Fruit fly (Drosophila melanogaster) whole organism, embryonic: ENCODE results near the gene CG46270.
A peak's percentile ranks its signal among the peaks of the same experiment; 100 is the strongest.

Experiments
- ATbp ChIP-seq: fragments of 200-800 bp; sonication (Bioruptor generic); optimal IDR thresholded peaks from 2 replicates; lab custom pipeline; 2017; ENCODE audit warnings: missing biosample characterization, mild to moderate bottlenecking, missing genetic modification characterization, missing genetic modification reagents
- Adf1 ChIP-seq: fragments of 200-800 bp; sonication (Bioruptor generic); IDR thresholded peaks from 2 replicates; pipeline ENCODE4 v1.3.6; 2022; ENCODE audit warnings: missing biosample characterization, missing genetic modification characterization
- CG10209 ChIP-seq: fragments of 200-800 bp; sonication (Bioruptor generic); optimal IDR thresholded peaks from 3 replicates; lab custom pipeline; 2017; ENCODE audit warnings: missing biosample characterization, mild to moderate bottlenecking, missing genetic modification characterization, missing genetic modification reagents
- CG14710 ChIP-seq: fragments of 200-800 bp; sonication (Bioruptor generic); optimal IDR thresholded peaks from 3 replicates; lab custom pipeline; 2019; ENCODE audit warnings: missing biosample characterization, mild to moderate bottlenecking, missing genetic modification characterization, moderate library complexity
- CG15269 ChIP-seq: fragments of 200-800 bp; sonication (Bioruptor generic); optimal IDR thresholded peaks from 2 replicates; lab custom pipeline; 2018; ENCODE audit warnings: missing biosample characterization, mild to moderate bottlenecking, missing genetic modification characterization, moderate library complexity
- CG17328 ChIP-seq: fragments of 200-800 bp; sonication (Bioruptor generic); IDR thresholded peaks from 2 replicates; pipeline ENCODE4 v1.3.6; 2022; ENCODE audit warnings: missing biosample characterization, missing genetic modification characterization
- CG17359 ChIP-seq: fragments of 200-800 bp; sonication (Bioruptor generic); optimal IDR thresholded peaks from 3 replicates; lab custom pipeline; 2018; ENCODE audit warnings: missing biosample characterization, mild to moderate bottlenecking, missing genetic modification characterization, moderate library complexity
- CG17385 ChIP-seq: fragments of 200-800 bp; sonication (Bioruptor generic); optimal IDR thresholded peaks from 3 replicates; lab custom pipeline; 2018; ENCODE audit warnings: missing biosample characterization, mild to moderate bottlenecking, missing genetic modification characterization
- CG2202 ChIP-seq: fragments of 200-800 bp; sonication (Bioruptor generic); optimal IDR thresholded peaks from 2 replicates; lab custom pipeline; 2018; ENCODE audit warnings: missing biosample characterization, mild to moderate bottlenecking, missing genetic modification characterization
- CG2712 ChIP-seq: fragments of 200-800 bp; optimal IDR thresholded peaks from 3 replicates; lab custom pipeline; 2019; ENCODE audit warnings: missing biosample characterization, mild to moderate bottlenecking, missing genetic modification characterization, moderate library complexity
- CG32772 ChIP-seq: fragments of 200-800 bp; sonication (Bioruptor generic); IDR thresholded peaks from 2 replicates; pipeline ENCODE4 v1.3.6; 2022; ENCODE audit warnings: missing biosample characterization, missing genetic modification characterization
- CG3407 ChIP-seq: fragments of 200-800 bp; sonication (Bioruptor generic); optimal IDR thresholded peaks from 2 replicates; lab custom pipeline; 2018; ENCODE audit warnings: missing biosample characterization, mild to moderate bottlenecking, missing genetic modification characterization
- CG34422 ChIP-seq: fragments of 200-800 bp; sonication (Bioruptor generic); IDR thresholded peaks from 3 replicates; pipeline ENCODE4 v1.3.6; 2022; ENCODE audit warnings: missing biosample characterization, missing genetic modification characterization
- CG4820 ChIP-seq: fragments of 200-800 bp; sonication (Bioruptor generic); optimal IDR thresholded peaks from 3 replicates; lab custom pipeline; 2016; ENCODE audit warnings: missing biosample characterization, missing genetic modification characterization
- CG8924 ChIP-seq: fragments of 200-800 bp; optimal IDR thresholded peaks from 3 replicates; lab custom pipeline; 2019; ENCODE audit warnings: missing biosample characterization, mild to moderate bottlenecking, missing genetic modification characterization, moderate library complexity
- CG9727 ChIP-seq: fragments of 200-800 bp; sonication (Bioruptor generic); optimal IDR thresholded peaks from 3 replicates; lab custom pipeline; 2017; ENCODE audit warnings: missing biosample characterization, mild to moderate bottlenecking, missing genetic modification characterization
- CoRest ChIP-seq: fragments of 200-800 bp; sonication (Bioruptor generic); optimal IDR thresholded peaks from 3 replicates; lab custom pipeline; 2018; ENCODE audit warnings: missing biosample characterization, mild to moderate bottlenecking, missing genetic modification characterization, moderate library complexity
- Fer3 ChIP-seq: fragments of 200-800 bp; sonication (Bioruptor generic); optimal IDR thresholded peaks from 2 replicates; lab custom pipeline; 2018; ENCODE audit warnings: missing biosample characterization, mild to moderate bottlenecking, missing genetic modification characterization, moderate library complexity
- Hr51 ChIP-seq, 2 experiments: fragments of 200-800 bp; sonication (Bioruptor generic); optimal IDR thresholded peaks; 2 replicates in 1 of 2; 3 replicates in 1 of 2; lab custom pipeline; 2016 to 2018; ENCODE audit warnings: missing biosample characterization in 2 of 2, missing genetic modification characterization in 2 of 2, mild to moderate bottlenecking in 1 of 2, moderate library complexity in 1 of 2
- Lhr ChIP-seq: fragments of 200-800 bp; sonication (Bioruptor generic); optimal IDR thresholded peaks from 3 replicates; lab custom pipeline; 2017; ENCODE audit warnings: mild to moderate bottlenecking, missing biosample characterization, missing genetic modification reagents, missing genetic modification characterization
- Meics ChIP-seq: fragments of 200-800 bp; sonication (Bioruptor generic); optimal IDR thresholded peaks from 2 replicates; lab custom pipeline; 2017; ENCODE audit warnings: missing biosample characterization, mild to moderate bottlenecking, missing genetic modification characterization
- Six4 ChIP-seq: fragments of 200-800 bp; sonication (Bioruptor generic); optimal IDR thresholded peaks from 2 replicates; lab custom pipeline; 2016; ENCODE audit warnings: missing biosample characterization, missing genetic modification characterization
- Sox102F ChIP-seq: fragments of 200-800 bp; sonication (Bioruptor generic); optimal IDR thresholded peaks from 2 replicates; lab custom pipeline; 2018; ENCODE audit warnings: missing biosample characterization, mild to moderate bottlenecking, missing genetic modification characterization, moderate library complexity
- bigmax ChIP-seq: fragments of 200-800 bp; sonication (Bioruptor generic); optimal IDR thresholded peaks from 2 replicates; lab custom pipeline; 2018; ENCODE audit warnings: missing biosample characterization, mild to moderate bottlenecking, missing genetic modification characterization
- bsh ChIP-seq, 2 experiments: fragments of 200-800 bp; sonication (Bioruptor generic); optimal IDR thresholded peaks; 2 replicates each; lab custom pipeline; 2017 to 2018; ENCODE audit warnings: mild to moderate bottlenecking in 2 of 2, missing biosample characterization in 2 of 2, missing genetic modification characterization in 2 of 2, moderate library complexity in 1 of 2
- ci ChIP-seq: fragments of 200-800 bp; sonication (Bioruptor generic); IDR thresholded peaks from 3 replicates; pipeline ENCODE4 v1.3.6; 2022; ENCODE audit warnings: missing biosample characterization, missing genetic modification characterization
- croc ChIP-seq: fragments of 200-800 bp; sonication (Bioruptor generic); conservative IDR thresholded peaks from 3 replicates; pipeline ENCODE4 v1.3.6; 2022; ENCODE audit warnings: missing biosample characterization, missing genetic modification characterization
- crp ChIP-seq, 2 experiments: fragments of 200-800 bp; sonication (Bioruptor generic); optimal IDR thresholded peaks; 2 replicates in 1 of 2; 3 replicates in 1 of 2; lab custom pipeline; 2017; ENCODE audit warnings: missing biosample characterization in 2 of 2, missing genetic modification characterization in 2 of 2, mild to moderate bottlenecking in 1 of 2, moderate library complexity in 1 of 2
- da ChIP-seq: fragments of 200-800 bp; sonication (Bioruptor generic); optimal IDR thresholded peaks from 2 replicates; lab custom pipeline; 2016; ENCODE audit warnings: missing biosample characterization, missing genetic modification characterization
- dmrt99B ChIP-seq: fragments of 200-800 bp; sonication (Bioruptor generic); optimal IDR thresholded peaks from 2 replicates; lab custom pipeline; 2018; ENCODE audit warnings: missing biosample characterization, mild to moderate bottlenecking, missing genetic modification characterization, moderate library complexity
- dysf ChIP-seq: fragments of 200-800 bp; sonication (Bioruptor generic); IDR thresholded peaks from 3 replicates; pipeline ENCODE4 v1.3.6; 2022; ENCODE audit warnings: missing biosample characterization, missing genetic modification characterization
- exex ChIP-seq: fragments of 200-800 bp; sonication (Bioruptor generic); optimal IDR thresholded peaks from 4 replicates; lab custom pipeline; 2018; ENCODE audit warnings: missing biosample characterization, mild to moderate bottlenecking, missing genetic modification characterization, moderate library complexity
- gce ChIP-seq: fragments of 200-800 bp; sonication (Bioruptor generic); IDR thresholded peaks from 3 replicates; pipeline ENCODE4 v1.3.6; 2022; ENCODE audit warnings: missing biosample characterization, missing genetic modification characterization
- gcm ChIP-seq: fragments of 200-800 bp; sonication (Bioruptor generic); optimal IDR thresholded peaks from 2 replicates; lab custom pipeline; 2019; ENCODE audit warnings: missing biosample characterization, mild to moderate bottlenecking, missing genetic modification characterization, moderate library complexity
- gsb-n ChIP-seq: fragments of 200-800 bp; sonication (Bioruptor generic); optimal IDR thresholded peaks from 3 replicates; lab custom pipeline; 2018; ENCODE audit warnings: missing biosample characterization, mild to moderate bottlenecking, missing genetic modification characterization
- jing ChIP-seq: fragments of 200-800 bp; sonication (Bioruptor generic); optimal IDR thresholded peaks from 2 replicates; lab custom pipeline; 2018; ENCODE audit warnings: missing biosample characterization, mild to moderate bottlenecking, missing genetic modification characterization
- nerfin-1 ChIP-seq: fragments of 200-800 bp; sonication (Bioruptor generic); optimal IDR thresholded peaks from 3 replicates; lab custom pipeline; 2019; ENCODE audit warnings: missing biosample characterization, mild to moderate bottlenecking, missing genetic modification characterization, moderate library complexity
- nmo ChIP-seq: fragments of 200-800 bp; sonication (Bioruptor generic); optimal IDR thresholded peaks from 2 replicates; lab custom pipeline; 2018; ENCODE audit warnings: missing biosample characterization, mild to moderate bottlenecking, missing genetic modification characterization, moderate library complexity
- oc ChIP-seq: fragments of 200-800 bp; sonication (Bioruptor generic); optimal IDR thresholded peaks from 2 replicates; lab custom pipeline; 2018; ENCODE audit warnings: missing biosample characterization, mild to moderate bottlenecking, missing genetic modification characterization, moderate library complexity
- prd ChIP-seq, 3 experiments: fragments of >200 bp in 2 of 3; fragments of 200-800 bp in 1 of 3; sonication (Bioruptor generic) in 1 of 3; optimal IDR thresholded peaks in 2 of 3; IDR thresholded peaks in 1 of 3; 2 replicates in 2 of 3; 3 replicates in 1 of 3; pipeline versions ENCODE4 v1.3.6 to Lab custom; 2017 to 2022; ENCODE audit warnings: missing biosample characterization in 1 of 3, missing genetic modification characterization in 1 of 3
- pum ChIP-seq: fragments of 200-800 bp; sonication (Bioruptor generic); optimal IDR thresholded peaks from 2 replicates; lab custom pipeline; 2016; ENCODE audit warnings: missing biosample characterization, missing genetic modification characterization
- sc ChIP-seq, 3 experiments: fragments of >200 bp in 2 of 3; fragments of 200-800 bp in 1 of 3; sonication (Bioruptor generic) in 1 of 3; optimal IDR thresholded peaks; 2 replicates in 2 of 3; 3 replicates in 1 of 3; lab custom pipeline; 2017; ENCODE audit warnings: mild to moderate bottlenecking in 1 of 3, missing biosample characterization in 1 of 3, missing genetic modification characterization in 1 of 3, missing genetic modification reagents in 1 of 3
- schlank ChIP-seq: fragments of 200-800 bp; sonication (Bioruptor generic); optimal IDR thresholded peaks from 2 replicates; lab custom pipeline; 2018; ENCODE audit warnings: missing biosample characterization, mild to moderate bottlenecking, missing genetic modification characterization
- slou ChIP-seq: fragments of 200-800 bp; sonication (Bioruptor generic); optimal IDR thresholded peaks from 3 replicates; lab custom pipeline; 2016; ENCODE audit warnings: missing biosample characterization, missing genetic modification characterization
- so ChIP-seq: fragments of 200-800 bp; sonication (Bioruptor generic); IDR thresholded peaks from 3 replicates; pipeline ENCODE4 v1.3.6; 2022; ENCODE audit warnings: missing biosample characterization, missing genetic modification characterization
- tin ChIP-seq: fragments of 200-800 bp; sonication (Bioruptor generic); optimal IDR thresholded peaks from 3 replicates; lab custom pipeline; 2016; ENCODE audit warnings: missing biosample characterization, missing genetic modification characterization
- twi ChIP-seq: fragments of 200-800 bp; optimal IDR thresholded peaks from 2 replicates; lab custom pipeline; 2019; ENCODE audit warnings: missing biosample characterization, mild to moderate bottlenecking, missing genetic modification characterization, moderate library complexity
- zfh1 ChIP-seq: fragments of 200-800 bp; sonication (Bioruptor generic); IDR thresholded peaks from 3 replicates; pipeline ENCODE4 v1.3.6; 2022; ENCODE audit warnings: missing biosample characterization, missing genetic modification characterization

The CG46270 gene

DNA sequence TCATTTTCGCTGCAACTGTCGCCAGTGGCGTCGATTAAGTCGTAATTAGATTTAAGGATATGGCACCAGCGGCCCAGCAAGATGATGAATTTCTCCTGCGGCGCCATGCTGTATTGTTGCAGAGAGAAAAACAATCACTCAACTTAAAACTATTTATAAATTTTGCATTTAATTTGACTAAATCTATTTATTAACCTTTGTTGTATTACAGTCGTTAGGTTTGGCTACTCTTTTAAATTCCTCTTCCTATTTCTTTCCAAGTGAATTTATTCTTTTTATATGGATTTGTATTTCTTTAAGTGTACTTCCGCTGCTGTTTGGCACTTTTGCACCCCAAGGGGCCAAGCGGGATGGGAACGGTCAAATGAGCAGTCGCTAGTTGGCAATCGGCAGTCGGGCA is 20.7 kb upstream of the CG46270 start (continued):
- TF ChIP-seq tin (GFP tag; lab: Kevin White, UChicago), result peak; percentile 23
- TF ChIP-seq CG17359 (tag; lab: Kevin White, UChicago), result peak; percentile 51
- no peak for TF ChIP-seq CG34422
- TF ChIP-seq CG9727 (GFP tag; lab: Kevin White, UChicago), result peak; percentile 35
- peak; percentile 32 for TF ChIP-seq Fer3 (tag; lab: Kevin White, UChicago)
- peak; percentile 53 for TF ChIP-seq nmo (GFP tag; lab: Kevin White, UChicago)
- TF ChIP-seq Hr51 (GFP tag; optimal IDR thresholded peaks at IDR 0.05; lab: Kevin White, UChicago), result peak in 1 of 2 experiments; percentile 52
- peak; percentile 1 for TF ChIP-seq CG3407
- TF ChIP-seq prd (optimal IDR thresholded peaks at IDR 0.05; lab: Kevin White, UChicago), result no peak
- TF ChIP-seq prd (GFP tag; IDR thresholded peaks at IDR 0.05; lab: Robert Waterston, UW), result peak; percentile 76; the same call in 2 of the 3 replicates
- peak; percentile 9 for TF ChIP-seq oc
- no peak for TF ChIP-seq CG17328 (GFP tag; lab: Robert Waterston, UW)
- no peak; the same call in 2 of the 3 replicates for TF ChIP-seq so (GFP tag; lab: Robert Waterston, UW)
- peak; percentile 8 for TF ChIP-seq pum (GFP tag; lab: Kevin White, UChicago)
- TF ChIP-seq gsb-n (tag; lab: Kevin White, UChicago), result peak; percentile 32
- TF ChIP-seq ci (GFP tag; lab: Robert Waterston, UW), result no peak
- peak; percentile 12 for TF ChIP-seq Meics (GFP tag; lab: Kevin White, UChicago)
- peak; percentile 26 for TF ChIP-seq CG15269 (tag; lab: Kevin White, UChicago)
- TF ChIP-seq CG8924 (tag; lab: Kevin White, UChicago), result peak; percentile 56
- TF ChIP-seq croc, result 0 out of 3 replicates have a peak, but pooled peaks have one; percentile 29
- peak; percentile 39; the same call in 1 of the 3 replicates for TF ChIP-seq zfh1 (GFP tag; lab: Robert Waterston, UW)
- no peak for TF ChIP-seq bigmax (GFP tag; lab: Kevin White, UChicago)
- no peak for TF ChIP-seq schlank (tag; lab: Kevin White, UChicago)
- 0 out of 3 replicates have a peak, but pooled peaks have one; percentile 13 for TF ChIP-seq gce (GFP tag; lab: Robert Waterston, UW)
- peak; percentile 12 for TF ChIP-seq Lhr
- TF ChIP-seq CG14710, result peak; percentile 68
- TF ChIP-seq crp (GFP tag; optimal IDR thresholded peaks at IDR 0.05; lab: Kevin White, UChicago), result no peak
- no peak for TF ChIP-seq slou (GFP tag; lab: Kevin White, UChicago)
- peak; percentile 6 for TF ChIP-seq CG2202 (tag; lab: Kevin White, UChicago)
- TF ChIP-seq ATbp (GFP tag; lab: Kevin White, UChicago), result peak; percentile 41
- TF ChIP-seq Sox102F (GFP tag; lab: Kevin White, UChicago), result peak; percentile 49
- TF ChIP-seq gcm (GFP tag; lab: Kevin White, UChicago), result peak; percentile 11
- TF ChIP-seq Adf1 (GFP tag; lab: Robert Waterston, UW), result no peak
- TF ChIP-seq CG2712, result peak; percentile 76
- no peak for TF ChIP-seq exex (tag; lab: Kevin White, UChicago)
- TF ChIP-seq CoRest, result peak; percentile 25
- peak; percentile 17 for TF ChIP-seq CG10209 (GFP tag; lab: Kevin White, UChicago)
- peak; percentile 45; the same call in 1 of the 2 replicates for TF ChIP-seq CG32772
- TF ChIP-seq twi (tag; lab: Kevin White, UChicago), result peak; percentile 36
- TF ChIP-seq bsh (GFP tag; optimal IDR thresholded peaks at IDR 0.05; lab: Kevin White, UChicago), result peak in 1 of 2 experiments; percentile 81
- peak; percentile 63 for TF ChIP-seq dmrt99B (tag; lab: Kevin White, UChicago)
- TF ChIP-seq dysf, result no peak
- TF ChIP-seq da, result no peak
- peak; percentile 54 for TF ChIP-seq nerfin-1
- peak; percentile 9 for TF ChIP-seq CG17385 (GFP tag; lab: Kevin White, UChicago)
- TF ChIP-seq Six4 (GFP tag; lab: Kevin White, UChicago), result peak; percentile 21
- peak; percentile 10 for TF ChIP-seq jing (GFP tag; lab: Kevin White, UChicago)
- TF ChIP-seq sc (optimal IDR thresholded peaks at IDR 0.05; lab: Kevin White, UChicago), result no peak
- TF ChIP-seq sc (GFP tag; optimal IDR thresholded peaks at IDR 0.05; lab: Kevin White, UChicago), result peak; percentile 8
- peak; percentile 27 for TF ChIP-seq CG4820 (GFP tag; lab: Kevin White, UChicago)
